Worm (Caenorhabditis elegans): ENCODE measurements around the gene ttr-32.

DNA sequence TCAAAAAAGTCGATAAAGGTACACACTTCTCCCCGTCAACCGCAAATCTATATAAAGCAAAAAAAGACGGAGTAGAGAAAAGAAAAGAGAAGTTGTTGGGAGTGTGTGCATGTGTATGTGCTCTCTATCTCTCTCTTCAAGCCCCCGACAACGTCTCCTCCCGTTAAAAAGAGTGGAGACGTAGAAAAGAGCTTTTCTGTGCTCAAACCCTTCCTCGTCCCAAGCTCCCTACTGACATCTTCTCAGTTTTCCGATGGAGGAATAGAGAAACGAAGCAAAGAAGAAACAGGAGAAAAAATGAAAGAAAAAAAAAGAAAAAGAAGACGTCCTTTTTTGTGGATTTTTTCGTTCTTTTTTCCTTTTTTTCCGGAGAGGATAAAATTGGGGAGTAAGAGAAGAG, 14.4 kb downstream of the ttr-32 start:
- TF ChIP-seq fkh-10 (GFP tag; optimal IDR thresholded peaks at IDR 0.05): peak; percentile 59
- TF ChIP-seq fos-1 (tag; optimal IDR thresholded peaks at IDR 0.05): peak; percentile 15
- TF ChIP-seq aha-1 (tag; optimal IDR thresholded peaks at IDR 0.05): no peak
- no peak for TF ChIP-seq mab-9 (GFP tag; IDR thresholded peaks at IDR 0.05)
- TF ChIP-seq nhr-237 (tag; optimal IDR thresholded peaks at IDR 0.05): no peak
- no peak for TF ChIP-seq unc-62 (GFP tag; optimal IDR thresholded peaks at IDR 0.05)

All from whole organism, L1 larva.